Fruit fly (Drosophila melanogaster) whole organism, embryonic: ENCODE measurements around the gene scpr-C.

Experiments
- Asciz ChIP-seq: fragments of 200-800 bp; sonication (Bioruptor generic); optimal IDR thresholded peaks from 2 replicates; lab custom pipeline; 2017; ENCODE audit warnings: missing biosample characterization, mild to moderate bottlenecking, missing genetic modification characterization, missing genetic modification reagents
- C15 ChIP-seq: fragments of 200-800 bp; sonication (Bioruptor generic); IDR thresholded peaks from 3 replicates; pipeline ENCODE4 v1.3.6; 2022; ENCODE audit warnings: missing biosample characterization, missing genetic modification characterization
- CG10274 ChIP-seq: fragments of 200-800 bp; sonication (Bioruptor generic); optimal IDR thresholded peaks from 3 replicates; lab custom pipeline; 2017; ENCODE audit warnings: missing biosample characterization, mild to moderate bottlenecking, missing genetic modification characterization
- CG11085 ChIP-seq: fragments of 200-800 bp; sonication (Bioruptor generic); IDR thresholded peaks from 2 replicates; pipeline ENCODE4 v1.3.6; 2022; ENCODE audit warnings: missing biosample characterization, missing genetic modification characterization
- CG1603 ChIP-seq: fragments of 200-800 bp; sonication (Bioruptor generic); optimal IDR thresholded peaks from 2 replicates; lab custom pipeline; 2019; ENCODE audit warnings: missing biosample characterization, mild to moderate bottlenecking, missing genetic modification characterization, moderate library complexity
- CG16815 ChIP-seq: fragments of 200-800 bp; sonication (Bioruptor generic); optimal IDR thresholded peaks from 3 replicates; lab custom pipeline; 2017; ENCODE audit warnings: missing biosample characterization, mild to moderate bottlenecking, missing genetic modification characterization
- CG17328 ChIP-seq: fragments of 200-800 bp; sonication (Bioruptor generic); IDR thresholded peaks from 2 replicates; pipeline ENCODE4 v1.3.6; 2022; ENCODE audit warnings: missing biosample characterization, missing genetic modification characterization
- CG17359 ChIP-seq: fragments of 200-800 bp; sonication (Bioruptor generic); optimal IDR thresholded peaks from 3 replicates; lab custom pipeline; 2018; ENCODE audit warnings: missing biosample characterization, mild to moderate bottlenecking, missing genetic modification characterization, moderate library complexity
- CG2120 ChIP-seq: fragments of 200-800 bp; sonication (Bioruptor generic); optimal IDR thresholded peaks from 3 replicates; lab custom pipeline; 2016; ENCODE audit warnings: missing biosample characterization, missing genetic modification characterization
- CG2202 ChIP-seq: fragments of 200-800 bp; sonication (Bioruptor generic); optimal IDR thresholded peaks from 2 replicates; lab custom pipeline; 2018; ENCODE audit warnings: missing biosample characterization, mild to moderate bottlenecking, missing genetic modification characterization
- CG32772 ChIP-seq: fragments of 200-800 bp; sonication (Bioruptor generic); IDR thresholded peaks from 2 replicates; pipeline ENCODE4 v1.3.6; 2022; ENCODE audit warnings: missing biosample characterization, missing genetic modification characterization
- CG3847 ChIP-seq: fragments of 200-800 bp; sonication (Bioruptor generic); IDR thresholded peaks from 2 replicates; pipeline ENCODE4 v1.3.6; 2022; ENCODE audit warnings: missing biosample characterization, missing genetic modification characterization
- CG4820 ChIP-seq: fragments of 200-800 bp; sonication (Bioruptor generic); optimal IDR thresholded peaks from 3 replicates; lab custom pipeline; 2016; ENCODE audit warnings: missing biosample characterization, missing genetic modification characterization
- CG4854 ChIP-seq: fragments of 200-800 bp; sonication (Bioruptor generic); optimal IDR thresholded peaks from 2 replicates; lab custom pipeline; 2016; ENCODE audit warnings: missing biosample characterization, missing genetic modification characterization, inconsistent platforms
- CG7963 ChIP-seq: fragments of 200-800 bp; sonication (Bioruptor generic); IDR thresholded peaks from 3 replicates; pipeline ENCODE4 v1.3.6; 2022; ENCODE audit warnings: missing biosample characterization, missing genetic modification characterization; ENCODE audit not compliant: partially characterized antibody
- CG8290 ChIP-seq, 3 experiments: fragments of 200-800 bp; sonication (Bioruptor generic); optimal IDR thresholded peaks; 2 replicates each; lab custom pipeline; 2016 to 2019; ENCODE audit warnings: missing biosample characterization in 3 of 3, missing genetic modification characterization in 3 of 3, mild to moderate bottlenecking in 2 of 3, moderate library complexity in 1 of 3
- CG9817 ChIP-seq: fragments of 200-800 bp; sonication (Bioruptor generic); optimal IDR thresholded peaks from 2 replicates; lab custom pipeline; 2018; ENCODE audit warnings: missing biosample characterization, mild to moderate bottlenecking, missing genetic modification characterization, moderate library complexity
- CG9932 ChIP-seq: fragments of 200-800 bp; sonication (Bioruptor generic); IDR thresholded peaks from 2 replicates; pipeline ENCODE4 v1.3.6; 2022; ENCODE audit warnings: missing biosample characterization, missing genetic modification characterization
- CHES-1-like ChIP-seq: fragments of 200-800 bp; sonication (Bioruptor generic); optimal IDR thresholded peaks from 2 replicates; lab custom pipeline; 2016; ENCODE audit warnings: missing biosample characterization, missing genetic modification characterization
- Ets65A ChIP-seq: fragments of 200-800 bp; sonication (Bioruptor generic); peaks from one replicate; lab custom pipeline; 2016; ENCODE audit warnings: missing biosample characterization, missing genetic modification characterization
- Ets97D ChIP-seq: fragments of 200-800 bp; sonication (Bioruptor generic); optimal IDR thresholded peaks from 3 replicates; lab custom pipeline; 2016; ENCODE audit warnings: missing biosample characterization, missing genetic modification characterization
- Hand ChIP-seq: fragments of 200-800 bp; sonication (Bioruptor generic); optimal IDR thresholded peaks from 2 replicates; lab custom pipeline; 2017; ENCODE audit warnings: mild to moderate bottlenecking, missing biosample characterization, missing genetic modification reagents, missing genetic modification characterization
- Hey ChIP-seq: fragments of 200-800 bp; sonication (Bioruptor generic); optimal IDR thresholded peaks from 3 replicates; lab custom pipeline; 2018; ENCODE audit warnings: missing biosample characterization, mild to moderate bottlenecking, missing genetic modification characterization
- HmgZ ChIP-seq: fragments of 200-800 bp; sonication (Bioruptor generic); optimal IDR thresholded peaks from 2 replicates; lab custom pipeline; 2018; ENCODE audit warnings: missing biosample characterization, mild to moderate bottlenecking, missing genetic modification characterization
- Hr3 ChIP-seq: fragments of 200-800 bp; sonication (Bioruptor generic); optimal IDR thresholded peaks from 3 replicates; lab custom pipeline; 2016; ENCODE audit warnings: missing biosample characterization, missing genetic modification characterization
- Hr51 ChIP-seq, 2 experiments: fragments of 200-800 bp; sonication (Bioruptor generic); optimal IDR thresholded peaks; 2 replicates in 1 of 2; 3 replicates in 1 of 2; lab custom pipeline; 2016 to 2018; ENCODE audit warnings: missing biosample characterization in 2 of 2, missing genetic modification characterization in 2 of 2, mild to moderate bottlenecking in 1 of 2, moderate library complexity in 1 of 2
- Meics ChIP-seq: fragments of 200-800 bp; sonication (Bioruptor generic); optimal IDR thresholded peaks from 2 replicates; lab custom pipeline; 2017; ENCODE audit warnings: missing biosample characterization, mild to moderate bottlenecking, missing genetic modification characterization
- Mes4 ChIP-seq: fragments of 200-800 bp; sonication (Bioruptor generic); optimal IDR thresholded peaks from 2 replicates; lab custom pipeline; 2016; ENCODE audit warnings: missing biosample characterization, missing genetic modification characterization
- Myb ChIP-seq: fragments of 200-800 bp; sonication (Bioruptor generic); optimal IDR thresholded peaks from 2 replicates; lab custom pipeline; 2016; ENCODE audit warnings: missing biosample characterization, missing genetic modification characterization
- Scr ChIP-seq: fragments of 200-800 bp; sonication (Bioruptor generic); IDR thresholded peaks from 2 replicates; pipeline ENCODE4 v1.3.6; 2022; ENCODE audit warnings: missing biosample characterization, missing genetic modification characterization; ENCODE audit not compliant: partially characterized antibody
- Stat92E ChIP-seq, 3 experiments: fragments of >200 bp in 2 of 3; fragments of 200-800 bp in 1 of 3; sonication (Bioruptor generic) in 1 of 3; optimal IDR thresholded peaks; 2 replicates each; lab custom pipeline; 2017 to 2019; ENCODE audit warnings: missing biosample characterization in 3 of 3, missing genetic modification characterization in 3 of 3, mild to moderate bottlenecking in 1 of 3, moderate library complexity in 1 of 3
- ac ChIP-seq: fragments of 200-800 bp; sonication (Bioruptor generic); optimal IDR thresholded peaks from 3 replicates; lab custom pipeline; 2017; ENCODE audit warnings: missing biosample characterization, mild to moderate bottlenecking, missing genetic modification characterization
- ap ChIP-seq: fragments of 200-800 bp; sonication (Bioruptor generic); IDR thresholded peaks from 2 replicates; pipeline ENCODE4 v1.3.6; 2022; ENCODE audit warnings: missing biosample characterization, missing genetic modification characterization
- cg ChIP-seq: fragments of 200-800 bp; sonication (Bioruptor generic); optimal IDR thresholded peaks from 3 replicates; lab custom pipeline; 2019; ENCODE audit warnings: missing biosample characterization, mild to moderate bottlenecking, missing genetic modification characterization, moderate library complexity
- chm ChIP-seq: fragments of 200-800 bp; sonication (Bioruptor generic); IDR thresholded peaks from 2 replicates; pipeline ENCODE4 v1.3.6; 2022; ENCODE audit warnings: missing biosample characterization, missing genetic modification characterization
- dan ChIP-seq: fragments of 200-800 bp; sonication (Bioruptor generic); IDR thresholded peaks from 2 replicates; pipeline ENCODE4 v1.3.6; 2022; ENCODE audit warnings: missing biosample characterization, missing genetic modification characterization
- dmrt99B ChIP-seq: fragments of 200-800 bp; sonication (Bioruptor generic); optimal IDR thresholded peaks from 2 replicates; lab custom pipeline; 2018; ENCODE audit warnings: missing biosample characterization, mild to moderate bottlenecking, missing genetic modification characterization, moderate library complexity
- fu2 ChIP-seq: fragments of 200-800 bp; sonication (Bioruptor generic); optimal IDR thresholded peaks from 2 replicates; lab custom pipeline; 2016; ENCODE audit warnings: missing biosample characterization, missing genetic modification characterization
- gce ChIP-seq: fragments of 200-800 bp; sonication (Bioruptor generic); IDR thresholded peaks from 3 replicates; pipeline ENCODE4 v1.3.6; 2022; ENCODE audit warnings: missing biosample characterization, missing genetic modification characterization
- grau ChIP-seq: fragments of 200-800 bp; optimal IDR thresholded peaks from 3 replicates; lab custom pipeline; 2019; ENCODE audit warnings: missing biosample characterization, mild to moderate bottlenecking, missing genetic modification characterization, moderate library complexity
- lov ChIP-seq, 2 experiments: fragments of 200-800 bp in 1 of 2; fragments of >200 bp in 1 of 2; sonication (Bioruptor generic) in 1 of 2; IDR thresholded peaks in 1 of 2; optimal IDR thresholded peaks in 1 of 2; 2 replicates in 1 of 2; 3 replicates in 1 of 2; pipeline versions ENCODE4 v1.3.6 to Lab custom; 2017 to 2022; ENCODE audit warnings: missing biosample characterization in 1 of 2, missing genetic modification characterization in 1 of 2
- nmo ChIP-seq: fragments of 200-800 bp; sonication (Bioruptor generic); optimal IDR thresholded peaks from 2 replicates; lab custom pipeline; 2018; ENCODE audit warnings: missing biosample characterization, mild to moderate bottlenecking, missing genetic modification characterization, moderate library complexity
- nom ChIP-seq: fragments of 200-800 bp; sonication (Bioruptor generic); optimal IDR thresholded peaks from 2 replicates; lab custom pipeline; 2017; ENCODE audit warnings: missing biosample characterization, missing genetic modification characterization, mild to moderate bottlenecking, moderate library complexity, missing genetic modification reagents
- sc ChIP-seq, 3 experiments: fragments of >200 bp in 2 of 3; fragments of 200-800 bp in 1 of 3; sonication (Bioruptor generic) in 1 of 3; optimal IDR thresholded peaks; 2 replicates in 2 of 3; 3 replicates in 1 of 3; lab custom pipeline; 2017; ENCODE audit warnings: mild to moderate bottlenecking in 1 of 3, missing biosample characterization in 1 of 3, missing genetic modification characterization in 1 of 3, missing genetic modification reagents in 1 of 3
- ssp ChIP-seq: fragments of 200-800 bp; sonication (Bioruptor generic); IDR thresholded peaks from 2 replicates; pipeline ENCODE4 v1.3.6; 2022; ENCODE audit warnings: missing biosample characterization, missing genetic modification characterization
- stwl ChIP-seq: fragments of 200-800 bp; sonication (Bioruptor generic); optimal IDR thresholded peaks from 3 replicates; lab custom pipeline; 2018; ENCODE audit warnings: missing biosample characterization, mild to moderate bottlenecking, missing genetic modification characterization, moderate library complexity
- sug ChIP-seq: fragments of 200-800 bp; optimal IDR thresholded peaks from 2 replicates; lab custom pipeline; 2019; ENCODE audit warnings: missing biosample characterization, mild to moderate bottlenecking, missing genetic modification characterization, moderate library complexity
- tna ChIP-seq: fragments of 200-800 bp; sonication (Bioruptor generic); IDR thresholded peaks from 2 replicates; pipeline ENCODE4 v1.3.6; 2022; ENCODE audit warnings: missing biosample characterization, missing genetic modification characterization; ENCODE audit not compliant: partially characterized antibody
- trh ChIP-seq: fragments of 200-800 bp; sonication (Bioruptor generic); optimal IDR thresholded peaks from 2 replicates; lab custom pipeline; 2016; ENCODE audit warnings: missing biosample characterization, missing genetic modification characterization

scpr-C gene

DNA sequence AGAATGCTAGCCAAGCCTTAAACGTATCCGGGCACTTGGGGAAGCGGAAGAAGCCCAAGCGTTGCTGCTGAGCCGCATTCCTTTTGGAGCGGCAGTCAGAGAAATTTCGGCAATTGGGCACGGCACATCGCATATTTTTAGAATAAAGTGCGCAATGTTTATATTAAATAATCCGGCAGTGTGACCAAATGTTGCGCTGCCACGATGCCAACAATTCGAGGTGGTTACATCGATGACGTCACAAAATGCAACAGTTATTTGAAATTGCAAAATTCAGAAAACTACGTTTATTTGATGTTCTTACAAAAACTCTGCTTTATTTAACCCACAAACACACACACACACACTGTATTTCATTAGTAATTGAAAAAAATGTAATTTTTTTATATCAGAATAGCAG is 5.4 kb upstream of the scpr-C start, which contains the start of gene CG6689 (continued):
- TF ChIP-seq CG3847 (GFP tag; lab: Robert Waterston, UW): no peak
- TF ChIP-seq CG8290 (GFP tag; optimal IDR thresholded peaks at IDR 0.05; lab: Kevin White, UChicago): no peak
- TF ChIP-seq CG8290 (tag; optimal IDR thresholded peaks at IDR 0.05; lab: Kevin White, UChicago): peak in 1 of 2 experiments; percentile 47
- no peak for TF ChIP-seq C15 (GFP tag; lab: Robert Waterston, UW)
- 0 out of 2 replicates have a peak, but pooled peaks have one; percentile 20 for TF ChIP-seq Scr (GFP tag; lab: Robert Waterston, UW)
- TF ChIP-seq nmo (GFP tag; lab: Kevin White, UChicago): peak; percentile 19
- no peak for TF ChIP-seq Stat92E (GFP tag; optimal IDR thresholded peaks at IDR 0.05; lab: Kevin White, UChicago)
- TF ChIP-seq Asciz (GFP tag; lab: Kevin White, UChicago): no peak
- TF ChIP-seq CG7963 (GFP tag; lab: Robert Waterston, UW): no peak
- TF ChIP-seq chm (GFP tag; lab: Robert Waterston, UW): no peak
- no peak for TF ChIP-seq CG9932
- no peak for TF ChIP-seq Hr51 (GFP tag; optimal IDR thresholded peaks at IDR 0.05; lab: Kevin White, UChicago)
- TF ChIP-seq CG4820 (GFP tag; lab: Kevin White, UChicago): no peak
- TF ChIP-seq cg: no peak
- TF ChIP-seq nom (GFP tag; lab: Kevin White, UChicago): peak; percentile 3
- no peak for TF ChIP-seq CG17328 (GFP tag; lab: Robert Waterston, UW)
- no peak for TF ChIP-seq dmrt99B
- no peak for TF ChIP-seq CG2202 (tag; lab: Kevin White, UChicago)
- peak; percentile 79 for TF ChIP-seq ssp
- TF ChIP-seq Hey (tag; lab: Kevin White, UChicago): no peak
- peak; percentile 86 for TF ChIP-seq Myb (GFP tag; lab: Kevin White, UChicago)
- TF ChIP-seq Ets97D (GFP tag; lab: Kevin White, UChicago): peak; percentile 37
- no peak for TF ChIP-seq trh (GFP tag; lab: Kevin White, UChicago)
- peak; percentile 25 for TF ChIP-seq sug (tag; lab: Kevin White, UChicago)
- TF ChIP-seq CG4854: peak; percentile 1
- no peak for TF ChIP-seq CG9817 (tag; lab: Kevin White, UChicago)
- TF ChIP-seq gce (GFP tag; lab: Robert Waterston, UW): no peak
- TF ChIP-seq ap (GFP tag; lab: Robert Waterston, UW): no peak
- peak; percentile 51 for TF ChIP-seq CG1603 (tag; lab: Kevin White, UChicago)
- TF ChIP-seq dan (GFP tag; lab: Robert Waterston, UW): no peak
- TF ChIP-seq CHES-1-like (GFP tag; lab: Kevin White, UChicago): peak; percentile 13
- TF ChIP-seq HmgZ (tag; lab: Kevin White, UChicago): peak; percentile 64
- peak; percentile 25 for TF ChIP-seq grau (tag; lab: Kevin White, UChicago)
- TF ChIP-seq sc (optimal IDR thresholded peaks at IDR 0.05; lab: Kevin White, UChicago): no peak
- TF ChIP-seq sc (GFP tag; optimal IDR thresholded peaks at IDR 0.05; lab: Kevin White, UChicago): no peak
- no peak for TF ChIP-seq CG10274
- no peak for TF ChIP-seq tna
- no peak for TF ChIP-seq CG16815 (GFP tag; lab: Kevin White, UChicago)
- TF ChIP-seq Hand (GFP tag; lab: Kevin White, UChicago): no peak
- no peak for TF ChIP-seq Meics
- no peak for TF ChIP-seq ac (GFP tag; lab: Kevin White, UChicago)
- TF ChIP-seq Mes4 (GFP tag; lab: Kevin White, UChicago): no peak
- TF ChIP-seq CG17359: no peak
- peak; percentile 20 for TF ChIP-seq CG2120 (GFP tag; lab: Kevin White, UChicago)
- TF ChIP-seq Hr3 (GFP tag; lab: Kevin White, UChicago): no peak
- no peak for TF ChIP-seq fu2 (GFP tag; lab: Kevin White, UChicago)
- TF ChIP-seq CG11085 (GFP tag; lab: Robert Waterston, UW): no peak
- peak; percentile 40 for TF ChIP-seq stwl (tag; lab: Kevin White, UChicago)
- TF ChIP-seq lov (optimal IDR thresholded peaks at IDR 0.05; lab: Kevin White, UChicago): no peak
- TF ChIP-seq lov (GFP tag; IDR thresholded peaks at IDR 0.05; lab: Robert Waterston, UW): peak; percentile 54; the same call in 1 of the 3 replicates
- TF ChIP-seq Ets65A (GFP tag; lab: Kevin White, UChicago): no peak
- TF ChIP-seq CG32772 (GFP tag; lab: Robert Waterston, UW): no peak
